Fruit fly (Drosophila melanogaster): ENCODE results near the gene CG13698.

CG13698 gene

DNA sequence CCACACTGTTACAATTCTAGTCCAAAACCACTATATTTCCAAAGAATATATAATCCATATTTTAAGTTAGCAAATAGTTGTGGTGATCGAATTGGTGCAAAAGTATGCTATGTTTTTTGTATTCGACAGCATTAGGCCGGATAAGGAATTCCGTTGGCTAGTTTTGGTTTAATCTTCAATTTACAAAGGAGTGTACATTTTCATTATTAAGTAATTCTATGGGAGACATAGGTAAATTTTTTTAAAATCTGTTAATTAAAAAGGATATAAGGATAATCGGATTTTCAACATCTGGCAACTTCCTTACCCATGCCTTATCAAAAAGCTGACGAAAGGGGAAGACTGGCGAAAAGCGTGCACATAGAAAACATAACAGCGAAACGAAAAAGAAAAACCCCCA is 27.3 kb downstream of the CG13698 start (continued):
- TF ChIP-seq CG11762 (GFP tag; optimal IDR thresholded peaks at IDR 0.05; ENCODE audit: insufficient read depth) (peak; percentile 26), Lpt (GFP tag; optimal IDR thresholded peaks at IDR 0.05) (no peak), CG9139 (GFP tag; optimal IDR thresholded peaks at IDR 0.05) (no peak), dsx (GFP tag; optimal IDR thresholded peaks at IDR 0.05; ENCODE audit: poor library complexity, severe bottlenecking) (peak; percentile 23), CG15336 (GFP tag; IDR thresholded peaks at IDR 0.05) (peak; percentile 81), Hr39 (GFP tag; optimal IDR thresholded peaks at IDR 0.05) (peak; percentile 16), CG11294 (GFP tag; IDR thresholded peaks at IDR 0.05) (no peak; the same call in 1 of the 2 replicates), Met (GFP tag; optimal IDR thresholded peaks at IDR 0.05) (peak; percentile 46), net (GFP tag; optimal IDR thresholded peaks at IDR 0.05) (peak; percentile 23), topi (GFP tag; optimal IDR thresholded peaks at IDR 0.05) (peak; percentile 0), CG6808 (GFP tag; optimal IDR thresholded peaks at IDR 0.05) (peak; percentile 77), OdsH (GFP tag; optimal IDR thresholded peaks at IDR 0.05) (peak; percentile 20), dac (GFP tag; optimal IDR thresholded peaks at IDR 0.05) (no peak), CG8119 (GFP tag; IDR thresholded peaks at IDR 0.05) (peak; percentile 79), pdm3 (GFP tag; optimal IDR thresholded peaks at IDR 0.05) (peak; percentile 59), CG11902 (GFP tag; optimal IDR thresholded peaks at IDR 0.05) (no peak), salr (GFP tag; optimal IDR thresholded peaks at IDR 0.05) (peak; percentile 57 to 74), cyc (GFP tag; optimal IDR thresholded peaks at IDR 0.05) (peak; percentile 12)

DNA sequence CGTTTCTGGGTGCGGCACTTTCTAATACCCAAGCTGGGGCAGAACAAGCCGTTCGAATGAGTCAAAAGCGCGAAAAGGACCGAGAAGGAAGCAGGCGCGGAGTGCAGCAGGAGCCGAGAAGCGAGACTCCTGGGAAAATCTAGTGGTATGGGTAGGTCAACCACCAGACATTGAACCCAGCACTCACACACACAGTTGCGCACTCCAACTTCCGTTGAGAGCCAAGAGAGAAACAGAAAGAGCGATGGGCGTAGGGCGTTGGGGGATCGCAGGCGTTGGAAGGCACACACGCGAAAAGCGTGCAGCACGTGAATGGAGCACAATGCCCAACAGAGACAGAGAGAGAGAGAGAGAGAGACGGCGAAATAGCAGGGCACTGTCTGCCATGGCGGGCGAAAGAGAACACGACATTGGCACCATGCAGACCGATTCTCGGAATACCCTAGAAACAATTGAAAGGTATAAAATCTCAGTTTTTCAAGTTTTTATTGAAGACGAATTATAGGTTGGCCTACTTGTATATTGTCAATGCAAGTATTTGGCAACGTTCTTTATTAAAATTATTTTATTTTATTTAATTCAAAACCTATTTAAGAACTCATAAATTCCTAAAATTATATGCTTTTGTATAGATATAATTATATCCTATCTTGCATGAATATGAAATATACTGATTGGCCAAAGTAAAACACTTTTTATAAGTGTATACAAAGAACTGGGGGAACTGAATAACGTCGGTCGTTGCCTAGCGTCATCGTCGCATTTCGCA is 28.1 kb downstream of the CG13698 start:
- TF ChIP-seq acj6 (GFP tag; optimal IDR thresholded peaks at IDR 0.05): peak; percentile 92
- TF ChIP-seq Smox (GFP tag; optimal IDR thresholded peaks at IDR 0.05): peak; percentile 45
- peak; percentile 97 for TF ChIP-seq CG10631 (GFP tag; optimal IDR thresholded peaks at IDR 0.05)
- TF ChIP-seq CG4318 (GFP tag; optimal IDR thresholded peaks at IDR 0.05): peak; percentile 96
- peak; percentile 57 for TF ChIP-seq topi (GFP tag; optimal IDR thresholded peaks at IDR 0.05)
- peak; percentile 96 for TF ChIP-seq Eip78C (GFP tag)
- peak; percentile 96 for TF ChIP-seq dsx (GFP tag; optimal IDR thresholded peaks at IDR 0.05; ENCODE audit: poor library complexity, severe bottlenecking)
- TF ChIP-seq eg (GFP tag; IDR thresholded peaks at IDR 0.05): peak; percentile 90
- peak; percentile 98 for TF ChIP-seq CG32006 (GFP tag; optimal IDR thresholded peaks at IDR 0.05)
- peak; percentile 46 for TF ChIP-seq Met (GFP tag; optimal IDR thresholded peaks at IDR 0.05)
- peak; percentile 56 for TF ChIP-seq cyc (GFP tag; optimal IDR thresholded peaks at IDR 0.05)
- TF ChIP-seq Hr4 (GFP tag; optimal IDR thresholded peaks at IDR 0.05): peak; percentile 79
- TF ChIP-seq Ets21C (GFP tag; optimal IDR thresholded peaks at IDR 0.05): no peak
- peak; percentile 18 for TF ChIP-seq fd85E (GFP tag; optimal IDR thresholded peaks at IDR 0.05)
- peak; percentile 95 for TF ChIP-seq achi (GFP tag; optimal IDR thresholded peaks at IDR 0.05)
- peak; percentile 83 for TF ChIP-seq CG11902 (GFP tag; optimal IDR thresholded peaks at IDR 0.05)
- TF ChIP-seq CG6854 (GFP tag; optimal IDR thresholded peaks at IDR 0.05): peak; percentile 26
- peak; percentile 97 for TF ChIP-seq CG15336 (GFP tag; IDR thresholded peaks at IDR 0.05)
- peak; percentile 97 for TF ChIP-seq CG8119 (GFP tag; IDR thresholded peaks at IDR 0.05)
- TF ChIP-seq CG34406 (GFP tag; optimal IDR thresholded peaks at IDR 0.05): peak; percentile 89
- TF ChIP-seq svp (GFP tag): peak; percentile 82
- peak; percentile 91 for TF ChIP-seq CG3919 (GFP tag; optimal IDR thresholded peaks at IDR 0.05)
- peak; percentile 87 for TF ChIP-seq dac (GFP tag; optimal IDR thresholded peaks at IDR 0.05)
- peak; percentile 89 for TF ChIP-seq Lpt (GFP tag; optimal IDR thresholded peaks at IDR 0.05)
- TF ChIP-seq Blimp-1 (GFP tag; optimal IDR thresholded peaks at IDR 0.05): peak; percentile 57
- peak; percentile 94 for TF ChIP-seq Gug (GFP tag; IDR thresholded peaks at IDR 0.05)
- peak; percentile 72 for TF ChIP-seq Eip75B (GFP tag; optimal IDR thresholded peaks at IDR 0.05)
- peak; percentile 96 for TF ChIP-seq CG9139 (GFP tag; optimal IDR thresholded peaks at IDR 0.05)
- TF ChIP-seq salr (GFP tag; optimal IDR thresholded peaks at IDR 0.05): peak; percentile 87 to 97
- no peak for TF ChIP-seq Hr38 (GFP tag; optimal IDR thresholded peaks at IDR 0.05)
- TF ChIP-seq fd59A (GFP tag; optimal IDR thresholded peaks at IDR 0.05): peak; percentile 94
- peak; percentile 95 for TF ChIP-seq CG10669 (GFP tag; optimal IDR thresholded peaks at IDR 0.05)
- TF ChIP-seq CG6276 (GFP tag; optimal IDR thresholded peaks at IDR 0.05): peak; percentile 96
- peak; percentile 63 for TF ChIP-seq lz (GFP tag; optimal IDR thresholded peaks at IDR 0.05)
- TF ChIP-seq CG11762 (GFP tag; optimal IDR thresholded peaks at IDR 0.05; ENCODE audit: insufficient read depth): peak; percentile 91
- peak; percentile 86 for TF ChIP-seq Sox15 (GFP tag; optimal IDR thresholded peaks at IDR 0.05)
- peak; percentile 97 for TF ChIP-seq Ets96B (tag; optimal IDR thresholded peaks at IDR 0.05)
- TF ChIP-seq pdm3 (GFP tag; optimal IDR thresholded peaks at IDR 0.05): peak; percentile 81
- TF ChIP-seq CG6792 (GFP tag; optimal IDR thresholded peaks at IDR 0.05): peak; percentile 84
- no peak for TF ChIP-seq vri (GFP tag; optimal IDR thresholded peaks at IDR 0.05)
- peak; percentile 43 for TF ChIP-seq CG31627 (GFP tag; optimal IDR thresholded peaks at IDR 0.05)

All from whole organism, prepupa.